Fruit fly (Drosophila melanogaster) whole organism, embryonic: Measurements from ENCODE around the gene CG42538.

Source experiments
- CG10147 ChIP-seq: fragments of 200-800 bp; sonication (Bioruptor generic); optimal IDR thresholded peaks from 2 replicates; lab custom pipeline; 2019; ENCODE audit warnings: missing biosample characterization, mild to moderate bottlenecking, missing genetic modification characterization, moderate library complexity
- CG10366 ChIP-seq: fragments of 200-800 bp; sonication (Bioruptor generic); IDR thresholded peaks from 2 replicates; pipeline ENCODE4 v1.3.6; 2022; ENCODE audit warnings: missing biosample characterization, missing genetic modification characterization
- CG10654 ChIP-seq: fragments of 200-800 bp; sonication (Bioruptor generic); optimal IDR thresholded peaks from 2 replicates; lab custom pipeline; 2016; ENCODE audit warnings: missing biosample characterization, missing genetic modification characterization
- CG11560 ChIP-seq: fragments of 200-800 bp; sonication (Bioruptor generic); IDR thresholded peaks from 3 replicates; pipeline ENCODE4 v1.3.6; 2022; ENCODE audit warnings: missing biosample characterization, missing genetic modification characterization
- CG11696 ChIP-seq: fragments of 200-800 bp; sonication (Bioruptor generic); IDR thresholded peaks from 2 replicates; pipeline ENCODE4 v1.3.6; 2022; ENCODE audit warnings: missing biosample characterization, missing genetic modification characterization
- CG12299 ChIP-seq: fragments of 200-800 bp; sonication (Bioruptor generic); optimal IDR thresholded peaks from 2 replicates; lab custom pipeline; 2018; ENCODE audit warnings: missing biosample characterization, mild to moderate bottlenecking, missing genetic modification characterization
- CG1233 ChIP-seq: fragments of 200-800 bp; sonication (Bioruptor generic); optimal IDR thresholded peaks from 4 replicates; lab custom pipeline; 2018; ENCODE audit warnings: missing biosample characterization, mild to moderate bottlenecking, missing genetic modification characterization
- CG12744 ChIP-seq: fragments of 200-800 bp; sonication (Bioruptor generic); optimal IDR thresholded peaks from 2 replicates; lab custom pipeline; 2016; ENCODE audit warnings: missing biosample characterization, missing genetic modification characterization
- CG13424 ChIP-seq: fragments of 200-800 bp; sonication (Bioruptor generic); optimal IDR thresholded peaks from 2 replicates; lab custom pipeline; 2019; ENCODE audit warnings: missing biosample characterization, mild to moderate bottlenecking, missing genetic modification characterization, moderate library complexity
- CG15011 ChIP-seq: fragments of 200-800 bp; sonication (Bioruptor generic); optimal IDR thresholded peaks from 3 replicates; lab custom pipeline; 2018; ENCODE audit warnings: missing biosample characterization, mild to moderate bottlenecking, missing genetic modification characterization
- CG15601 ChIP-seq: fragments of 200-800 bp; sonication (Bioruptor generic); optimal IDR thresholded peaks from 3 replicates; lab custom pipeline; 2019; ENCODE audit warnings: missing biosample characterization, mild to moderate bottlenecking, missing genetic modification characterization, moderate library complexity
- CG17186 ChIP-seq: fragments of 200-800 bp; sonication (Bioruptor generic); optimal IDR thresholded peaks from 3 replicates; lab custom pipeline; 2017; ENCODE audit warnings: missing biosample characterization, missing genetic modification reagents, missing genetic modification characterization
- CG17385 ChIP-seq: fragments of 200-800 bp; sonication (Bioruptor generic); optimal IDR thresholded peaks from 3 replicates; lab custom pipeline; 2018; ENCODE audit warnings: missing biosample characterization, mild to moderate bottlenecking, missing genetic modification characterization
- CG17802 ChIP-seq: fragments of 200-800 bp; sonication (Bioruptor generic); optimal IDR thresholded peaks from 2 replicates; lab custom pipeline; 2018; ENCODE audit warnings: missing biosample characterization, mild to moderate bottlenecking, missing genetic modification characterization, moderate library complexity
- CG17829 ChIP-seq: fragments of 200-800 bp; optimal IDR thresholded peaks from 2 replicates; lab custom pipeline; 2019; ENCODE audit warnings: missing biosample characterization, mild to moderate bottlenecking, missing genetic modification characterization, moderate library complexity
- CG3065 ChIP-seq: fragments of 200-800 bp; sonication (Bioruptor generic); optimal IDR thresholded peaks from 2 replicates; lab custom pipeline; 2016; ENCODE audit warnings: missing biosample characterization, missing genetic modification characterization
- CG33557 ChIP-seq: fragments of 200-800 bp; sonication (Bioruptor generic); optimal IDR thresholded peaks from 2 replicates; lab custom pipeline; 2019; ENCODE audit warnings: missing biosample characterization, mild to moderate bottlenecking, missing genetic modification characterization, moderate library complexity
- CG6272 ChIP-seq: fragments of 200-800 bp; sonication (Bioruptor generic); IDR thresholded peaks from 2 replicates; pipeline ENCODE4 v1.3.6; 2022; ENCODE audit warnings: missing biosample characterization, missing genetic modification characterization
- CG7928 ChIP-seq: fragments of 200-800 bp; sonication (Bioruptor generic); optimal IDR thresholded peaks from 2 replicates; lab custom pipeline; 2017; ENCODE audit warnings: missing biosample characterization, mild to moderate bottlenecking, missing genetic modification characterization
- CG8388 ChIP-seq: fragments of 200-800 bp; sonication (Bioruptor generic); optimal IDR thresholded peaks from 2 replicates; lab custom pipeline; 2019; ENCODE audit warnings: missing biosample characterization, mild to moderate bottlenecking, missing genetic modification characterization, moderate library complexity
- CG9215 ChIP-seq: fragments of 200-800 bp; sonication (Bioruptor generic); IDR thresholded peaks from 2 replicates; pipeline ENCODE4 v1.3.6; 2022; ENCODE audit warnings: missing biosample characterization, missing genetic modification characterization
- Dad ChIP-seq: fragments of 200-800 bp; sonication (Bioruptor generic); optimal IDR thresholded peaks from 3 replicates; lab custom pipeline; 2016; ENCODE audit warnings: missing biosample characterization, missing genetic modification characterization
- E2f2 ChIP-seq: fragments of 200-800 bp; sonication (Bioruptor generic); IDR thresholded peaks from 2 replicates; pipeline ENCODE4 v1.3.6; 2022; ENCODE audit warnings: missing biosample characterization, missing genetic modification characterization
- Eip74EF ChIP-seq, 2 experiments: fragments of 200-800 bp in 1 of 2; fragments of >200 bp in 1 of 2; sonication (Bioruptor generic) in 1 of 2; optimal IDR thresholded peaks; 2 replicates each; lab custom pipeline; 2017 to 2019; ENCODE audit warnings: missing biosample characterization in 2 of 2, missing genetic modification characterization in 2 of 2, mild to moderate bottlenecking in 1 of 2, moderate library complexity in 1 of 2
- Ets65A ChIP-seq: fragments of 200-800 bp; sonication (Bioruptor generic); peaks from one replicate; lab custom pipeline; 2016; ENCODE audit warnings: missing biosample characterization, missing genetic modification characterization
- MTF-1 ChIP-seq: fragments of 200-800 bp; sonication (Bioruptor generic); optimal IDR thresholded peaks from 2 replicates; lab custom pipeline; 2018; ENCODE audit warnings: missing biosample characterization, mild to moderate bottlenecking, missing genetic modification characterization, borderline replicate concordance
- Mad ChIP-seq: fragments of 200-800 bp; sonication (Bioruptor generic); optimal IDR thresholded peaks from 2 replicates; lab custom pipeline; 2016; ENCODE audit warnings: missing biosample characterization, missing genetic modification characterization
- NK7.1 ChIP-seq: fragments of 200-800 bp; sonication (Bioruptor generic); optimal IDR thresholded peaks from 3 replicates; lab custom pipeline; 2016; ENCODE audit warnings: missing biosample characterization, missing genetic modification characterization
- Six4 ChIP-seq: fragments of 200-800 bp; sonication (Bioruptor generic); optimal IDR thresholded peaks from 2 replicates; lab custom pipeline; 2016; ENCODE audit warnings: missing biosample characterization, missing genetic modification characterization
- Sry-δ ChIP-seq: fragments of 200-800 bp; sonication (Bioruptor generic); optimal IDR thresholded peaks from 2 replicates; lab custom pipeline; 2016; ENCODE audit warnings: missing biosample characterization, missing genetic modification characterization
- ci ChIP-seq: fragments of 200-800 bp; sonication (Bioruptor generic); IDR thresholded peaks from 3 replicates; pipeline ENCODE4 v1.3.6; 2022; ENCODE audit warnings: missing biosample characterization, missing genetic modification characterization
- croc ChIP-seq: fragments of 200-800 bp; sonication (Bioruptor generic); conservative IDR thresholded peaks from 3 replicates; pipeline ENCODE4 v1.3.6; 2022; ENCODE audit warnings: missing biosample characterization, missing genetic modification characterization
- esg ChIP-seq: fragments of 200-800 bp; sonication (Bioruptor generic); conservative IDR thresholded peaks from 2 replicates; pipeline ENCODE4 v1.3.6; 2022; ENCODE audit warnings: missing biosample characterization, missing genetic modification characterization
- fd64A ChIP-seq: fragments of 200-800 bp; sonication (Bioruptor generic); optimal IDR thresholded peaks from 3 replicates; lab custom pipeline; 2018; ENCODE audit warnings: missing biosample characterization, mild to moderate bottlenecking, missing genetic modification characterization
- fd96Cb ChIP-seq: fragments of 200-800 bp; sonication (Bioruptor generic); optimal IDR thresholded peaks from 2 replicates; lab custom pipeline; 2018; ENCODE audit warnings: missing biosample characterization, mild to moderate bottlenecking, missing genetic modification characterization, moderate library complexity
- gfzf ChIP-seq: fragments of 200-800 bp; sonication (Bioruptor generic); optimal IDR thresholded peaks from 2 replicates; lab custom pipeline; 2016; ENCODE audit warnings: missing biosample characterization, mild to moderate bottlenecking, missing genetic modification characterization, moderate library complexity
- her ChIP-seq: fragments of 200-800 bp; sonication (Bioruptor generic); optimal IDR thresholded peaks from 2 replicates; lab custom pipeline; 2016; ENCODE audit warnings: missing biosample characterization, missing genetic modification characterization
- insv ChIP-seq, 2 experiments: fragments of 200-800 bp; sonication (Bioruptor generic); optimal IDR thresholded peaks; 3 replicates each; lab custom pipeline; 2016 to 2018; ENCODE audit warnings: missing biosample characterization in 2 of 2, missing genetic modification characterization in 2 of 2
- kah ChIP-seq: fragments of 200-800 bp; sonication (Bioruptor generic); optimal IDR thresholded peaks from 2 replicates; lab custom pipeline; 2018; ENCODE audit warnings: missing biosample characterization, mild to moderate bottlenecking, missing genetic modification characterization
- kay ChIP-seq: fragments of 200-800 bp; sonication (Bioruptor generic); optimal IDR thresholded peaks from 2 replicates; lab custom pipeline; 2016; ENCODE audit warnings: missing biosample characterization, missing genetic modification characterization
- klu ChIP-seq: fragments of 200-800 bp; sonication (Bioruptor generic); IDR thresholded peaks from 2 replicates; pipeline ENCODE4 v1.3.6; 2022; ENCODE audit warnings: missing biosample characterization, missing genetic modification characterization
- lola ChIP-seq, 3 experiments: fragments of >200 bp in 2 of 3; fragments of 200-800 bp in 1 of 3; sonication (Bioruptor generic) in 1 of 3; optimal IDR thresholded peaks; 2 replicates each; lab custom pipeline; 2017 to 2019; ENCODE audit warnings: missing biosample characterization in 3 of 3, missing genetic modification characterization in 3 of 3, mild to moderate bottlenecking in 1 of 3, moderate library complexity in 1 of 3
- lov ChIP-seq, 2 experiments: fragments of 200-800 bp in 1 of 2; fragments of >200 bp in 1 of 2; sonication (Bioruptor generic) in 1 of 2; IDR thresholded peaks in 1 of 2; optimal IDR thresholded peaks in 1 of 2; 2 replicates in 1 of 2; 3 replicates in 1 of 2; pipeline versions ENCODE4 v1.3.6 to Lab custom; 2017 to 2022; ENCODE audit warnings: missing biosample characterization in 1 of 2, missing genetic modification characterization in 1 of 2
- maf-S ChIP-seq: fragments of 200-800 bp; sonication (Bioruptor generic); optimal IDR thresholded peaks from 2 replicates; lab custom pipeline; 2016; ENCODE audit warnings: missing biosample characterization, missing genetic modification characterization
- org-1 ChIP-seq: fragments of 200-800 bp; sonication (Bioruptor generic); optimal IDR thresholded peaks from 2 replicates; lab custom pipeline; 2017; ENCODE audit warnings: missing biosample characterization, missing genetic modification characterization
- repo ChIP-seq: fragments of 200-800 bp; sonication (Bioruptor generic); optimal IDR thresholded peaks from 2 replicates; lab custom pipeline; 2016; ENCODE audit warnings: missing biosample characterization, missing genetic modification characterization
- slbo ChIP-seq: fragments of 200-800 bp; sonication (Bioruptor generic); IDR thresholded peaks from 2 replicates; pipeline ENCODE4 v1.3.6; 2022; ENCODE audit warnings: missing biosample characterization, missing genetic modification characterization
- so ChIP-seq: fragments of 200-800 bp; sonication (Bioruptor generic); IDR thresholded peaks from 3 replicates; pipeline ENCODE4 v1.3.6; 2022; ENCODE audit warnings: missing biosample characterization, missing genetic modification characterization
- tin ChIP-seq: fragments of 200-800 bp; sonication (Bioruptor generic); optimal IDR thresholded peaks from 3 replicates; lab custom pipeline; 2016; ENCODE audit warnings: missing biosample characterization, missing genetic modification characterization
- tup ChIP-seq: fragments of 200-800 bp; sonication (Bioruptor generic); optimal IDR thresholded peaks from 2 replicates; lab custom pipeline; 2016; ENCODE audit warnings: missing biosample characterization, mild to moderate bottlenecking, missing genetic modification characterization, moderate library complexity
- wek ChIP-seq: fragments of 200-800 bp; sonication (Bioruptor generic); optimal IDR thresholded peaks from 3 replicates; lab custom pipeline; 2018; ENCODE audit warnings: missing biosample characterization, mild to moderate bottlenecking, missing genetic modification characterization, moderate library complexity

CG42538 gene

dm6 chr3L:16054095-16054494 lies 19.8 kb downstream of the CG42538 start (continued):
- TF ChIP-seq CG11560 (tag; lab: Robert Waterston, UW) (no peak), tup (GFP tag; lab: Kevin White, UChicago) (no peak), maf-S (no peak), CG10654 (GFP tag; lab: Kevin White, UChicago) (no peak), CG11696 (GFP tag; lab: Robert Waterston, UW) (no peak), lola (GFP tag; optimal IDR thresholded peaks at IDR 0.05; lab: Kevin White, UChicago) (peak in 1 of 3 experiments; percentile 35), fd64A (no peak), gfzf (GFP tag; lab: Kevin White, UChicago) (no peak), CG17385 (GFP tag; lab: Kevin White, UChicago) (peak; percentile 31), CG10366 (GFP tag; lab: Robert Waterston, UW) (peak; percentile 17; the same call in 1 of the 2 replicates), CG9215 (GFP tag; lab: Robert Waterston, UW) (no peak), CG1233 (no peak), CG13424 (tag; lab: Kevin White, UChicago) (peak; percentile 58), esg (GFP tag; lab: Robert Waterston, UW) (no peak), klu (GFP tag; lab: Robert Waterston, UW) (no peak), CG15601 (no peak), MTF-1 (GFP tag; lab: Kevin White, UChicago) (no peak), CG17802 (tag; lab: Kevin White, UChicago) (no peak), CG10147 (peak; percentile 38), CG7928 (GFP tag; lab: Kevin White, UChicago) (no peak), fd96Cb (tag; lab: Kevin White, UChicago) (peak; percentile 51), CG3065 (no peak), Mad (GFP tag; lab: Kevin White, UChicago) (no peak), CG6272 (GFP tag; lab: Robert Waterston, UW) (no peak), CG33557 (GFP tag; lab: Kevin White, UChicago) (no peak), org-1 (peak; percentile 45), kah (GFP tag; lab: Kevin White, UChicago) (peak; percentile 9), her (GFP tag; lab: Kevin White, UChicago) (no peak), croc (GFP tag; lab: Robert Waterston, UW) (no peak), CG15011 (GFP tag; lab: Kevin White, UChicago) (peak; percentile 23), insv (GFP tag; optimal IDR thresholded peaks at IDR 0.05; lab: Kevin White, UChicago) (no peak), NK7.1 (GFP tag; lab: Kevin White, UChicago) (no peak), CG17186 (GFP tag; lab: Kevin White, UChicago) (no peak), slbo (GFP tag; lab: Robert Waterston, UW) (no peak), CG12299 (tag; lab: Kevin White, UChicago) (no peak), Sry-δ (GFP tag; lab: Kevin White, UChicago) (no peak), CG17829 (tag; lab: Kevin White, UChicago) (peak; percentile 57), tin (GFP tag; lab: Kevin White, UChicago) (peak; percentile 30), so (GFP tag; lab: Robert Waterston, UW) (no peak), CG8388 (peak; percentile 54), Ets65A (GFP tag; lab: Kevin White, UChicago) (peak; percentile 58), repo (no peak), Eip74EF (GFP tag; optimal IDR thresholded peaks at IDR 0.05; lab: Kevin White, UChicago) (peak in 1 of 2 experiments; percentile 68), Dad (no peak), ci (GFP tag; lab: Robert Waterston, UW) (0 out of 3 replicates have a peak, but pooled peaks have one; percentile 53), wek (GFP tag; lab: Kevin White, UChicago) (no peak), Six4 (GFP tag; lab: Kevin White, UChicago) (peak; percentile 14), lov (optimal IDR thresholded peaks at IDR 0.05; lab: Kevin White, UChicago) (no peak), lov (GFP tag; IDR thresholded peaks at IDR 0.05; lab: Robert Waterston, UW) (no peak), E2f2 (GFP tag; lab: Robert Waterston, UW) (peak; percentile 22; the same call in 1 of the 2 replicates), CG12744 (no peak), kay (GFP tag; lab: Kevin White, UChicago) (no peak)
